Fruit fly (Drosophila melanogaster): Measurements from ENCODE around the gene CG4360.

Gene CG4360

dm6 chr3R:20282103-20282502 lies 45.7 kb downstream of the CG4360 start (continued):
- TF ChIP-seq salr (GFP tag; optimal IDR thresholded peaks at IDR 0.05) (peak in 1 of 2 experiments; percentile 50), Hr4 (GFP tag; optimal IDR thresholded peaks at IDR 0.05) (peak; percentile 9), CG6808 (GFP tag; optimal IDR thresholded peaks at IDR 0.05) (peak; percentile 28), OdsH (GFP tag; optimal IDR thresholded peaks at IDR 0.05) (peak; percentile 28), CG6854 (GFP tag; optimal IDR thresholded peaks at IDR 0.05) (no peak), Met (GFP tag; optimal IDR thresholded peaks at IDR 0.05) (peak; percentile 19), CG6792 (GFP tag; optimal IDR thresholded peaks at IDR 0.05) (peak; percentile 7), pdm3 (GFP tag; optimal IDR thresholded peaks at IDR 0.05) (no peak), CG6163 (GFP tag; IDR thresholded peaks at IDR 0.05) (no peak), Sox14 (GFP tag; optimal IDR thresholded peaks at IDR 0.05) (peak; percentile 2), CG31627 (GFP tag; optimal IDR thresholded peaks at IDR 0.05) (peak; percentile 4), fd85E (GFP tag; optimal IDR thresholded peaks at IDR 0.05) (no peak), Sox102F (GFP tag; optimal IDR thresholded peaks at IDR 0.05) (peak; percentile 22), Lpt (GFP tag; optimal IDR thresholded peaks at IDR 0.05) (no peak)

DNA sequence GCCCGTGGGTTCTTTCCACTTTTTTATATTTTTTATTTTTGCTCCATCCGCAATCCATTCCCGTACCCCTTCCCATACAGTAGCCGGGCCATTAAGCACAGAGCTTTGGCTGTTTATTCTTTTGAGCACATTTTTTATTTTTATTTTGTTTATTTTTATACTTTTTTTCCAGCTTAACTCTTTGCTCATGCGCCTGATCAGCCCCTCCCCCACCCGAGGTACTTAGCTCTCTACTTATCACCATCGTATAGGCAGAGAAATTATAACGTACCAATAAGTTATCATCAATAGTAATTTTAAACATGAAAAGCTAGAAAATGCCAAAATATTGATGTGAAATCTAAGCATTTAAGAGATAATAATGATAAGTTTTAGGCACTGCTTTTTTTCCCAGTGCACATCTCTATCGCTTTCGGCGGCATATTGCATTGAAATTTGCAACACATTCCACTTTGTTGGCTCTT lies 47.3 kb downstream of the CG4360 start:
- TF ChIP-seq CG6163 (GFP tag; IDR thresholded peaks at IDR 0.05) (peak; percentile 68), Blimp-1 (GFP tag; optimal IDR thresholded peaks at IDR 0.05) (no peak), Hr4 (GFP tag; optimal IDR thresholded peaks at IDR 0.05) (peak; percentile 61), CG8319 (GFP tag; optimal IDR thresholded peaks at IDR 0.05) (no peak), vri (GFP tag; optimal IDR thresholded peaks at IDR 0.05) (no peak), spab (GFP tag; optimal IDR thresholded peaks at IDR 0.05) (no peak), Eip75B (GFP tag; optimal IDR thresholded peaks at IDR 0.05) (peak; percentile 42), CG6808 (GFP tag; optimal IDR thresholded peaks at IDR 0.05) (peak; percentile 61), Sox14 (GFP tag; optimal IDR thresholded peaks at IDR 0.05) (peak; percentile 47), salr (GFP tag; optimal IDR thresholded peaks at IDR 0.05) (peak in 1 of 2 experiments; percentile 19), CG11294 (GFP tag; IDR thresholded peaks at IDR 0.05) (no peak), CG16779 (tag; optimal IDR thresholded peaks at IDR 0.05) (peak; percentile 36), Met (GFP tag; optimal IDR thresholded peaks at IDR 0.05) (peak; percentile 19), acj6 (GFP tag; optimal IDR thresholded peaks at IDR 0.05) (peak; percentile 13), eg (GFP tag; IDR thresholded peaks at IDR 0.05) (peak; percentile 71), fkh (GFP tag; optimal IDR thresholded peaks at IDR 0.05) (no peak), Eip93F (GFP tag; optimal IDR thresholded peaks at IDR 0.05) (no peak), CG7368 (GFP tag; optimal IDR thresholded peaks at IDR 0.05) (no peak), topi (GFP tag; optimal IDR thresholded peaks at IDR 0.05) (peak; percentile 4), CG11902 (GFP tag; optimal IDR thresholded peaks at IDR 0.05) (no peak), achi (GFP tag; optimal IDR thresholded peaks at IDR 0.05) (peak; percentile 38), CG11762 (GFP tag; optimal IDR thresholded peaks at IDR 0.05; ENCODE audit: insufficient read depth) (peak; percentile 31), CG10631 (GFP tag; optimal IDR thresholded peaks at IDR 0.05) (peak; percentile 59), CG15336 (GFP tag; IDR thresholded peaks at IDR 0.05) (peak; percentile 71), CG6276 (GFP tag; optimal IDR thresholded peaks at IDR 0.05) (peak; percentile 49), ss (GFP tag; optimal IDR thresholded peaks at IDR 0.05) (peak in 1 of 2 experiments; percentile 37), CG32006 (GFP tag; optimal IDR thresholded peaks at IDR 0.05) (peak; percentile 73), CG4318 (GFP tag; optimal IDR thresholded peaks at IDR 0.05) (peak; percentile 16), svp (GFP tag) (peak; percentile 53), dac (GFP tag; optimal IDR thresholded peaks at IDR 0.05) (peak; percentile 30), CG8119 (GFP tag; IDR thresholded peaks at IDR 0.05) (peak; percentile 63), Lpt (GFP tag; optimal IDR thresholded peaks at IDR 0.05) (peak; percentile 39), Gug (GFP tag; IDR thresholded peaks at IDR 0.05) (peak; percentile 52), CG31627 (GFP tag; optimal IDR thresholded peaks at IDR 0.05) (no peak), CG9139 (GFP tag; optimal IDR thresholded peaks at IDR 0.05) (peak; percentile 48), Ets96B (tag; optimal IDR thresholded peaks at IDR 0.05) (peak; percentile 47), CG8632 (GFP tag; optimal IDR thresholded peaks at IDR 0.05) (no peak), Hr38 (GFP tag; optimal IDR thresholded peaks at IDR 0.05) (no peak), Sox102F (GFP tag; optimal IDR thresholded peaks at IDR 0.05) (peak; percentile 34), net (GFP tag; optimal IDR thresholded peaks at IDR 0.05) (peak; percentile 62), Hr39 (GFP tag; optimal IDR thresholded peaks at IDR 0.05) (no peak), CG3919 (GFP tag; optimal IDR thresholded peaks at IDR 0.05) (peak; percentile 54), cyc (GFP tag; optimal IDR thresholded peaks at IDR 0.05) (peak; percentile 13), pdm3 (GFP tag; optimal IDR thresholded peaks at IDR 0.05) (peak; percentile 62), esn (GFP tag; optimal IDR thresholded peaks at IDR 0.05) (peak; percentile 8)
